Worm (Caenorhabditis elegans): Measurements from ENCODE around the gene mel-11.

DNA sequence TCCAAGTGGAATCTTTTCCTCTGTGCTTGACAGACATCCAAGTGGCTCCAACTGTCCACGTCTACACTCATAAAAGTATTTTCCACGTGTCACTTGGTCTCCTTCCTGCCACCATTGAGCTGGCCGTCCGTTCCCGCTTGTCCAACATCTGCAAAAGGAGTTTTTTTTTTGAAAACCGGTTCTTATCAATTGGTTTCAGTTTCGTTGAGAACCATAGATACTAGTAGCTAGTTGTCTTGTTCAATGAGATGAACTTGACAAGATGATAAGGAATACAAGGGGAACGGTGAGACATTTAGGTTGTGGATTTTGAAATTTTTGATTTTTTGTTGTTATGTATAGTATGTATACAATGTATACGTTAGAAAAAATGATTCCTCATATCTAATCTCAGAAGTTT, 12.5 kb upstream of the mel-11 start:
- TF ChIP-seq ama-1 (optimal IDR thresholded peaks at IDR 0.05) (no peak), ztf-11 (tag; optimal IDR thresholded peaks at IDR 0.05) (no peak), skn-1 (tag; optimal IDR thresholded peaks at IDR 0.05) (no peak), fos-1 (tag; optimal IDR thresholded peaks at IDR 0.05) (no peak), lin-39 (tag; optimal IDR thresholded peaks at IDR 0.05) (no peak)
